Fruit fly (Drosophila melanogaster) S2 (cell line): Measurements from ENCODE around the gene CG15879.

Experiments used
- CG8478 ChIP-seq: fragments of >200 bp; optimal IDR thresholded peaks from 2 replicates; lab custom pipeline; 2018
- CTCF ChIP-seq, 2 experiments: fragments of >200 bp; optimal IDR thresholded peaks; 2 replicates each; lab custom pipeline; 2018

- TF ChIP-seq CTCF (optimal IDR thresholded peaks at IDR 0.05; lab: Kevin White, UChicago) = no peak
- TF ChIP-seq CG8478 = no peak
Measured at dm6 chr3L:2152730-2153129, 16.2 kb downstream of the CG15879 start.
